Worm (Caenorhabditis elegans) whole organism, early embryonic: ENCODE data around the gene F15B9.8.

Experiments used
- ama-1 ChIP-seq: fragments of 150-350 bp; optimal IDR thresholded peaks from 2 replicates; lab custom pipeline; 2014
- ceh-13 ChIP-seq: fragments of 200-800 bp; sonication (Bioruptor generic); optimal IDR thresholded peaks from 2 replicates; lab custom pipeline; 2018; ENCODE audit warnings: mild to moderate bottlenecking, missing genetic modification characterization, missing compliant biosample characterization
- ets-7 ChIP-seq: sonication (generic microtip); optimal IDR thresholded peaks from 2 replicates; lab custom pipeline; 2016; ENCODE audit warnings: missing genotype, missing genetic modification characterization, missing compliant biosample characterization
- pes-1 ChIP-seq: fragments of 200-800 bp; sonication (Bioruptor generic); IDR thresholded peaks from 2 replicates; pipeline ENCODE4 v1.3.6; 2022; ENCODE audit warnings: missing genetic modification reagents, missing genetic modification characterization, missing compliant biosample characterization
- tbx-37 ChIP-seq: fragments of 200-800 bp; sonication (Bioruptor generic); conservative IDR thresholded peaks from 2 replicates; pipeline ENCODE4 v1.3.6; 2022; ENCODE audit warnings: missing genetic modification reagents, missing genetic modification characterization, missing compliant biosample characterization
- tra-4 ChIP-seq: sonication (generic microtip); optimal IDR thresholded peaks from 2 replicates; lab custom pipeline; 2017; ENCODE audit warnings: missing genetic modification characterization, missing compliant biosample characterization

ce11 chrV:13008825-13009224 lies 20.5 kb downstream of the F15B9.8 start, which contains the start of gene F15B9.10:
- TF ChIP-seq ets-7 (tag; lab: Kevin White, UChicago) (no peak), ama-1 (lab: Kevin White, UChicago) (no peak), tra-4 (tag; lab: Kevin White, UChicago) (no peak), tbx-37 (GFP tag; lab: Robert Waterston, UW) (no peak), ceh-13 (no peak), pes-1 (GFP tag; lab: Robert Waterston, UW) (no peak)
